Worm (Caenorhabditis elegans) whole organism, young adult: ENCODE measurements around the gene sra-11.
A peak's percentile ranks its signal among the peaks of the same experiment; 100 is the strongest.

ENCODE experiments used
- F37B4.10 ChIP-seq: fragments of 200-800 bp; sonication (Bioruptor generic); IDR thresholded peaks from 2 replicates; pipeline ENCODE4 v1.3.6; 2022; ENCODE audit warnings: missing genetic modification characterization, missing compliant biosample characterization
- F39B2.1 ChIP-seq: fragments of 200-800 bp; sonication (Bioruptor generic); IDR thresholded peaks from 2 replicates; pipeline ENCODE4 v1.3.6; 2022; ENCODE audit warnings: missing genetic modification reagents, missing genetic modification characterization, missing compliant biosample characterization
- F52B5.7 ChIP-seq: sonication (generic microtip); optimal IDR thresholded peaks from 2 replicates; lab custom pipeline; 2016; ENCODE audit warnings: mild to moderate bottlenecking, missing genetic modification characterization, missing compliant biosample characterization
- F55B11.4 ChIP-seq: sonication (generic microtip); optimal IDR thresholded peaks from 2 replicates; lab custom pipeline; 2016; ENCODE audit warnings: missing compliant biosample characterization, missing genetic modification characterization, borderline replicate concordance; ENCODE audit not compliant: insufficient read depth
- F57A8.1 ChIP-seq: fragments of 200-800 bp; sonication (Bioruptor generic); optimal IDR thresholded peaks from 2 replicates; lab custom pipeline; 2018; ENCODE audit warnings: mild to moderate bottlenecking, missing genetic modification characterization, moderate library complexity, missing compliant biosample characterization
- K12H6.12 ChIP-seq: fragments of 200-800 bp; sonication (Bioruptor generic); optimal IDR thresholded peaks from 2 replicates; lab custom pipeline; 2018; ENCODE audit warnings: mild to moderate bottlenecking, missing genetic modification characterization, missing compliant biosample characterization
- Y53G8AR.9 ChIP-seq: fragments of 200-800 bp; sonication (Bioruptor generic); conservative IDR thresholded peaks from 2 replicates; pipeline ENCODE4 v1.3.6; 2022; ENCODE audit warnings: missing genetic modification reagents, missing genetic modification characterization, missing compliant biosample characterization
- akir-1 ChIP-seq: fragments of 200-800 bp; sonication (Bioruptor generic); optimal IDR thresholded peaks from 2 replicates; lab custom pipeline; 2018; ENCODE audit warnings: mild to moderate bottlenecking, missing genetic modification characterization, moderate library complexity, missing compliant biosample characterization
- ama-1 ChIP-seq, 3 experiments: fragments of 150-350 bp in 1 of 3; sonication (generic microtip) in 2 of 3; optimal IDR thresholded peaks; 2 replicates each; lab custom pipeline; 2014 to 2018; ENCODE audit warnings: missing biosample characterization in 2 of 3, missing genetic modification characterization in 2 of 3, missing genetic modification reagents in 2 of 3
- aptf-2 ChIP-seq: fragments of 200-800 bp; sonication (Bioruptor generic); conservative IDR thresholded peaks from 2 replicates; pipeline ENCODE4 v1.3.6; 2022; ENCODE audit warnings: missing genetic modification reagents, missing genetic modification characterization, missing compliant biosample characterization
- atf-7 ChIP-seq: sonication (generic microtip); optimal IDR thresholded peaks from 2 replicates; lab custom pipeline; 2017; ENCODE audit warnings: mild to moderate bottlenecking, missing genetic modification characterization, missing compliant biosample characterization
- bed-1 ChIP-seq: fragments of 200-800 bp; sonication (Bioruptor generic); IDR thresholded peaks from 2 replicates; pipeline ENCODE4 v1.3.6; 2022; ENCODE audit warnings: missing genetic modification reagents, missing genetic modification characterization, missing compliant biosample characterization
- bed-2 ChIP-seq: fragments of 200-800 bp; sonication (Bioruptor generic); IDR thresholded peaks from 2 replicates; pipeline ENCODE4 v1.3.6; 2022; ENCODE audit warnings: missing genetic modification reagents, missing genetic modification characterization, missing compliant biosample characterization
- cebp-1 ChIP-seq, 2 experiments: fragments of 200-800 bp in 1 of 2; sonication (Bioruptor generic) in 1 of 2; sonication (generic microtip) in 1 of 2; IDR thresholded peaks in 1 of 2; optimal IDR thresholded peaks in 1 of 2; 2 replicates each; pipeline versions ENCODE4 v1.3.6 to Lab custom; 2017 to 2022; ENCODE audit warnings: missing compliant biosample characterization in 2 of 2, missing genetic modification characterization in 2 of 2, mild to moderate bottlenecking in 1 of 2, missing genetic modification reagents in 1 of 2, moderate library complexity in 1 of 2
- ceh-100 ChIP-seq: fragments of 200-800 bp; sonication (Bioruptor generic); IDR thresholded peaks from 2 replicates; pipeline ENCODE4 v1.3.6; 2022; ENCODE audit warnings: missing genetic modification reagents, missing genetic modification characterization, missing compliant biosample characterization
- ceh-27 ChIP-seq: fragments of 200-800 bp; sonication (Bioruptor generic); optimal IDR thresholded peaks from 2 replicates; lab custom pipeline; 2018; ENCODE audit warnings: mild to moderate bottlenecking, missing genetic modification characterization, moderate library complexity, missing compliant biosample characterization
- ceh-40 ChIP-seq: fragments of 200-800 bp; sonication (Bioruptor generic); IDR thresholded peaks from 2 replicates; pipeline ENCODE4 v1.3.6; 2022; ENCODE audit warnings: missing genetic modification characterization, missing compliant biosample characterization
- ceh-79 ChIP-seq: sonication (generic microtip); optimal IDR thresholded peaks from 2 replicates; lab custom pipeline; 2017; ENCODE audit warnings: mild to moderate bottlenecking, missing genetic modification characterization, missing compliant biosample characterization
- die-1 ChIP-seq: sonication (generic microtip); optimal IDR thresholded peaks from 2 replicates; lab custom pipeline; 2016; ENCODE audit warnings: missing genotype, mild to moderate bottlenecking, missing genetic modification characterization, missing compliant biosample characterization
- dpff-1 ChIP-seq: sonication (generic microtip); optimal IDR thresholded peaks from 2 replicates; lab custom pipeline; 2017; ENCODE audit warnings: mild to moderate bottlenecking, missing genetic modification characterization, missing compliant biosample characterization
- egl-18 ChIP-seq: fragments of 200-800 bp; sonication (Bioruptor generic); IDR thresholded peaks from 2 replicates; pipeline ENCODE4 v1.3.6; 2022; ENCODE audit warnings: missing genetic modification reagents, missing genetic modification characterization, missing compliant biosample characterization
- ekl-4 ChIP-seq: fragments of 200-800 bp; sonication (Bioruptor generic); IDR thresholded peaks from 2 replicates; pipeline ENCODE4 v1.3.6; 2022; ENCODE audit warnings: missing genetic modification reagents, missing genetic modification characterization, missing compliant biosample characterization
- him-1 ChIP-seq: sonication (generic microtip); optimal IDR thresholded peaks from 2 replicates; lab custom pipeline; 2016; ENCODE audit warnings: missing genotype, missing genetic modification reagents, missing genetic modification characterization, missing compliant biosample characterization
- hsf-1 ChIP-seq: fragments of 200-800 bp; sonication (Bioruptor generic); IDR thresholded peaks from 2 replicates; pipeline ENCODE4 v1.3.6; 2022; ENCODE audit warnings: missing genetic modification reagents, missing genetic modification characterization, missing compliant biosample characterization
- lin-26 ChIP-seq: fragments of 200-800 bp; sonication (Bioruptor generic); IDR thresholded peaks from 2 replicates; pipeline ENCODE4 v1.3.6; 2022; ENCODE audit warnings: missing genetic modification reagents, missing genetic modification characterization, missing compliant biosample characterization
- lin-35 ChIP-seq, 3 experiments: fragments of 150-350 bp in 2 of 3; sonication (generic microtip) in 1 of 3; optimal IDR thresholded peaks; 2 replicates each; lab custom pipeline; 2014 to 2018; ENCODE audit warnings: missing biosample characterization in 3 of 3, missing genetic modification characterization in 3 of 3, missing genetic modification reagents in 3 of 3
- lin-54 ChIP-seq: fragments of 200-800 bp; sonication (Bioruptor generic); optimal IDR thresholded peaks from 2 replicates; lab custom pipeline; 2018; ENCODE audit warnings: mild to moderate bottlenecking, missing genetic modification characterization, missing compliant biosample characterization
- lir-1 ChIP-seq: fragments of 200-800 bp; sonication (Bioruptor generic); conservative IDR thresholded peaks from 2 replicates; pipeline ENCODE4 v1.3.6; 2022; ENCODE audit warnings: missing genetic modification reagents, missing genetic modification characterization, missing compliant biosample characterization
- lsy-27 ChIP-seq: sonication (generic microtip); optimal IDR thresholded peaks from 2 replicates; lab custom pipeline; 2017; ENCODE audit warnings: missing genetic modification characterization, mild to moderate bottlenecking, missing compliant biosample characterization, antibody characterized with exemption, missing genotype, borderline replicate concordance; ENCODE audit not compliant: insufficient read depth
- madf-10 ChIP-seq: sonication (generic microtip); optimal IDR thresholded peaks from 2 replicates; lab custom pipeline; 2016; ENCODE audit warnings: mild to moderate bottlenecking, missing genetic modification characterization, missing compliant biosample characterization
- madf-3 ChIP-seq: fragments of 200-800 bp; sonication (Bioruptor generic); IDR thresholded peaks from 2 replicates; pipeline ENCODE4 v1.3.6; 2022; ENCODE audit warnings: missing genetic modification reagents, missing genetic modification characterization, missing compliant biosample characterization
- mel-28 ChIP-seq: sonication (generic microtip); optimal IDR thresholded peaks from 2 replicates; lab custom pipeline; 2016; ENCODE audit warnings: borderline replicate concordance, mild to moderate bottlenecking, missing genetic modification characterization, missing compliant biosample characterization
- nfya-1 ChIP-seq: sonication (generic microtip); optimal IDR thresholded peaks from 2 replicates; lab custom pipeline; 2017; ENCODE audit warnings: antibody characterized with exemption, missing compliant biosample characterization, missing genetic modification characterization, borderline replicate concordance; ENCODE audit not compliant: insufficient read depth
- nfyb-1 ChIP-seq: fragments of 200-800 bp; sonication (Bioruptor generic); IDR thresholded peaks from 2 replicates; pipeline ENCODE4 v1.3.6; 2022; ENCODE audit warnings: missing genetic modification reagents, missing genetic modification characterization, missing compliant biosample characterization
- nhr-80 ChIP-seq: sonication (generic microtip); optimal IDR thresholded peaks from 2 replicates; lab custom pipeline; 2016; ENCODE audit warnings: missing genetic modification characterization, missing compliant biosample characterization
- pbrm-1 ChIP-seq: fragments of 200-800 bp; sonication (Bioruptor generic); IDR thresholded peaks from 2 replicates; pipeline ENCODE4 v1.3.6; 2022; ENCODE audit warnings: missing genetic modification reagents, missing genetic modification characterization, missing compliant biosample characterization
- pha-4 ChIP-seq: fragments of 150-350 bp; sonication (generic microtip); optimal IDR thresholded peaks from 2 replicates; lab custom pipeline; 2014; ENCODE audit warnings: missing biosample characterization, missing genetic modification reagents, missing genetic modification characterization
- rcor-1 ChIP-seq: fragments of 200-800 bp; sonication (Bioruptor generic); IDR thresholded peaks from 2 replicates; pipeline ENCODE4 v1.3.6; 2022; ENCODE audit warnings: missing genetic modification reagents, missing genetic modification characterization, missing compliant biosample characterization
- repo-1 ChIP-seq: sonication (generic microtip); optimal IDR thresholded peaks from 2 replicates; lab custom pipeline; 2017; ENCODE audit warnings: mild to moderate bottlenecking, missing genetic modification characterization, missing compliant biosample characterization
- snpc-1.1 ChIP-seq: sonication (generic microtip); optimal IDR thresholded peaks from 2 replicates; lab custom pipeline; 2017; ENCODE audit warnings: missing genetic modification characterization, mild to moderate bottlenecking, missing compliant biosample characterization, antibody characterized with exemption, moderate library complexity, missing genotype, missing genetic modification reagents; ENCODE audit not compliant: insufficient read depth
- sptf-2 ChIP-seq: fragments of 200-800 bp; sonication (Bioruptor generic); optimal IDR thresholded peaks from 2 replicates; lab custom pipeline; 2018; ENCODE audit warnings: mild to moderate bottlenecking, missing genetic modification characterization, missing compliant biosample characterization
- tbp1 ChIP-seq: fragments of 200-800 bp; sonication (Bioruptor generic); optimal IDR thresholded peaks from 2 replicates; lab custom pipeline; 2018; ENCODE audit warnings: mild to moderate bottlenecking, missing genetic modification characterization, missing compliant biosample characterization
- unc-62 ChIP-seq: fragments of 150-350 bp; optimal IDR thresholded peaks from 2 replicates; lab custom pipeline; 2014; ENCODE audit warnings: missing biosample characterization, missing genetic modification reagents, missing genetic modification characterization
- xnd-1 ChIP-seq: sonication (generic microtip); optimal IDR thresholded peaks from 2 replicates; lab custom pipeline; 2016; ENCODE audit warnings: missing genotype, missing genetic modification reagents, missing genetic modification characterization, missing compliant biosample characterization
- zim-3 ChIP-seq: sonication (generic microtip); optimal IDR thresholded peaks from 2 replicates; lab custom pipeline; 2017; ENCODE audit warnings: mild to moderate bottlenecking, missing genetic modification characterization, moderate library complexity, missing compliant biosample characterization
- ztf-18 ChIP-seq: sonication (generic microtip); optimal IDR thresholded peaks from 2 replicates; lab custom pipeline; 2016; ENCODE audit warnings: missing genotype, mild to moderate bottlenecking, missing genetic modification characterization, missing compliant biosample characterization
- ztf-28 ChIP-seq: fragments of 200-800 bp; sonication (Bioruptor generic); IDR thresholded peaks from 2 replicates; pipeline ENCODE4 v1.3.6; 2022; ENCODE audit warnings: missing genetic modification reagents, missing genetic modification characterization, missing compliant biosample characterization

Gene sra-11

ce11 chrII:10872541-10872940 lies 37.6 kb downstream of the sra-11 start, which contains the start of the genes cyn-4 and copz-1 (continued):
- TF ChIP-seq Y53G8AR.9 (GFP tag; lab: Robert Waterston, UW) = no peak
- no peak for TF ChIP-seq unc-62
- TF ChIP-seq F55B11.4 (tag; lab: Kevin White, UChicago) = no peak
- no peak for TF ChIP-seq atf-7 (tag; lab: Kevin White, UChicago)
- TF ChIP-seq akir-1 (GFP tag; lab: Kevin White, UChicago) = no peak
- TF ChIP-seq K12H6.12 (tag; lab: Kevin White, UChicago) = peak; percentile 47
- peak; percentile 21 for TF ChIP-seq nhr-80 (tag; lab: Kevin White, UChicago)
- no peak for TF ChIP-seq zim-3
- no peak for TF ChIP-seq egl-18
- TF ChIP-seq ceh-40 (GFP tag; lab: Robert Waterston, UW) = no peak
- TF ChIP-seq him-1 (tag; lab: Kevin White, UChicago) = peak; percentile 33
- TF ChIP-seq mel-28 = no peak
- TF ChIP-seq hsf-1 (GFP tag; lab: Robert Waterston, UW) = no peak
- peak; percentile 37 for TF ChIP-seq tbp1 (GFP tag; lab: Kevin White, UChicago)
- peak; percentile 58 for TF ChIP-seq madf-10
- no peak for TF ChIP-seq repo-1 (tag; lab: Kevin White, UChicago)
- TF ChIP-seq ztf-18 = peak; percentile 6
- no peak for TF ChIP-seq lsy-27
- TF ChIP-seq cebp-1 (GFP tag; IDR thresholded peaks at IDR 0.05; lab: Robert Waterston, UW) = peak; percentile 22; the same call in 1 of the 2 replicates
- TF ChIP-seq cebp-1 (tag; optimal IDR thresholded peaks at IDR 0.05; lab: Kevin White, UChicago) = peak; percentile 73
- TF ChIP-seq F37B4.10 (GFP tag; lab: Robert Waterston, UW) = no peak
- TF ChIP-seq lir-1 (GFP tag; lab: Robert Waterston, UW) = no peak
- peak; percentile 86 for TF ChIP-seq ceh-27 (GFP tag; lab: Kevin White, UChicago)
- no peak for TF ChIP-seq madf-3
- no peak for TF ChIP-seq ama-1 (optimal IDR thresholded peaks at IDR 0.05; lab: Kevin White, UChicago)
- TF ChIP-seq ama-1 (GFP tag; optimal IDR thresholded peaks at IDR 0.05; lab: Kevin White, UChicago) = no peak
- TF ChIP-seq F57A8.1 (GFP tag; lab: Kevin White, UChicago) = no peak
- TF ChIP-seq ztf-28 (GFP tag; lab: Robert Waterston, UW) = 0 out of 2 replicates have a peak, but pooled peaks have one; percentile 49
- no peak for TF ChIP-seq die-1 (tag; lab: Kevin White, UChicago)
- TF ChIP-seq pha-4 (tag; lab: Kevin White, UChicago) = peak; percentile 5
- TF ChIP-seq ceh-100 (GFP tag; lab: Robert Waterston, UW) = no peak
- TF ChIP-seq sptf-2 = no peak
- 0 out of 2 replicates have a peak, but pooled peaks have one; percentile 56 for TF ChIP-seq bed-2 (GFP tag; lab: Robert Waterston, UW)
- TF ChIP-seq lin-26 (GFP tag; lab: Robert Waterston, UW) = no peak
- peak; percentile 43; the same call in 1 of the 2 replicates for TF ChIP-seq rcor-1 (GFP tag; lab: Robert Waterston, UW)
- no peak for TF ChIP-seq snpc-1.1 (tag; lab: Kevin White, UChicago)
- TF ChIP-seq dpff-1 (tag; lab: Kevin White, UChicago) = no peak
- 0 out of 2 replicates have a peak, but pooled peaks have one; percentile 37 for TF ChIP-seq ekl-4 (GFP tag; lab: Robert Waterston, UW)
- TF ChIP-seq nfyb-1 (GFP tag; lab: Robert Waterston, UW) = no peak; the same call in 1 of the 2 replicates
- no peak for TF ChIP-seq bed-1 (GFP tag; lab: Robert Waterston, UW)
- peak; percentile 34 for TF ChIP-seq xnd-1 (tag; lab: Kevin White, UChicago)
- peak in 1 of 3 experiments; percentile 60 for TF ChIP-seq lin-35 (GFP tag; optimal IDR thresholded peaks at IDR 0.05; lab: Kevin White, UChicago)
- TF ChIP-seq lin-54 = peak; percentile 59
- no peak for TF ChIP-seq F39B2.1 (GFP tag; lab: Robert Waterston, UW)
- TF ChIP-seq ceh-79 (tag; lab: Kevin White, UChicago) = no peak
- TF ChIP-seq aptf-2 (GFP tag; lab: Robert Waterston, UW) = peak; percentile 71; the same call in 1 of the 2 replicates
- no peak for TF ChIP-seq F52B5.7
- no peak for TF ChIP-seq pbrm-1 (GFP tag; lab: Robert Waterston, UW)
- no peak for TF ChIP-seq nfya-1 (tag; lab: Kevin White, UChicago)
